Fruit fly (Drosophila melanogaster) S2 (cell line): ENCODE measurements around the gene sll.

Source experiments
- CG8478 ChIP-seq: fragments of >200 bp; optimal IDR thresholded peaks from 2 replicates; lab custom pipeline; 2018
- CTCF ChIP-seq, 2 experiments: fragments of >200 bp; optimal IDR thresholded peaks; 2 replicates each; lab custom pipeline; 2018

The sll gene

DNA sequence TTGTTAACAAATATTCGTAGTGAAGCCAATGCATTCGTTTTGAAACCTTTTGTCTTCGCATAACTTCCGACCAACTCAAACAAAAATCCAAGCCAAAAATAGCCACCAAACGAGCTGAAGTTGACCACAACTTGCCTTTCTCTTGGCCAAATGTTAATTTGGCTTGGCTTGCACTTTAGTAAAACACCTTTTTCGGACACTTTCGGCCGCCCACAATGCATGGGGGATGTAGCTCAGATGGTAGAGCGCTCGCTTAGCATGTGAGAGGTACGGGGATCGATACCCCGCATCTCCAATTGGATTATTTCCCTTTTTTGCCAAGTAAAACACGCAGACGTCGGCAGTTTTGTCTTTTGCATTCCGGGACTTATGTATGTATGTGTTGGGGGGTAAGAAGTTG lies 51.0 kb downstream of the sll start:
- TF ChIP-seq CTCF (optimal IDR thresholded peaks at IDR 0.05; lab: Kevin White, UChicago) (no peak), CG8478 (lab: Kevin White, UChicago) (no peak)
